Fruit fly (Drosophila melanogaster) S2 (cell line): ENCODE data around the gene CG12288.

ENCODE experiments used
- CG8478 ChIP-seq: fragments of >200 bp; optimal IDR thresholded peaks from 2 replicates; lab custom pipeline; 2018
- CTCF ChIP-seq, 2 experiments: fragments of >200 bp; optimal IDR thresholded peaks; 2 replicates each; lab custom pipeline; 2018

DNA sequence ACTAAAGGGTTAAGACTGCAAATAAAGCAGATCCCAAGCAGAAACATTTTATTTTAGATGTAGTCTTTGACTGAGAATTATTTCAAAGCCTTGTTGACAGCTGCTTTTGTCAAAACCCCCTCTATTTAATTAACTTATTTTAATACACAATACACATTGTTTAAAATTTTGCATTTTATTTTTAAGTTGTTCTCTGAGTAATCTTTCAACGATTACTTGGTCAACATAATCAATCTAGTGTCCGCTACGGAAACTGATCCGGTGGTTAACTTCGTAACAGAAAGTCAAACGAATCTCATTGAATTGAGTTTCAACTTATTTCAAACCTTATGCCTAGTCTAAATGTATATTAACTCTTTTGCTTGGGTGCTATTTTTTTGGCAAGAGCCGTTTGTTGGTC lies 1.6 kb downstream of the CG12288 start, which contains the start of gene CG31805:
- no peak for TF ChIP-seq CTCF (optimal IDR thresholded peaks at IDR 0.05; lab: Kevin White, UChicago)
- TF ChIP-seq CG8478 (lab: Kevin White, UChicago): no peak
